Worm (Caenorhabditis elegans) whole organism, early embryonic: ENCODE results near the gene aak-1.

Source experiments
- B0310.2 ChIP-seq: sonication (generic microtip); optimal IDR thresholded peaks from 2 replicates; lab custom pipeline; 2016; ENCODE audit warnings: mild to moderate bottlenecking, missing genetic modification characterization, missing compliant biosample characterization
- F13C5.2 ChIP-seq: sonication (generic microtip); optimal IDR thresholded peaks from 2 replicates; lab custom pipeline; 2017; ENCODE audit warnings: mild to moderate bottlenecking, missing genetic modification characterization, inconsistent platforms, missing compliant biosample characterization
- aly-1 ChIP-seq: sonication (generic microtip); optimal IDR thresholded peaks from 2 replicates; lab custom pipeline; 2016; ENCODE audit warnings: missing genetic modification characterization, missing compliant biosample characterization
- ama-1 ChIP-seq: fragments of 150-350 bp; optimal IDR thresholded peaks from 2 replicates; lab custom pipeline; 2014
- ceh-13 ChIP-seq: fragments of 200-800 bp; sonication (Bioruptor generic); optimal IDR thresholded peaks from 2 replicates; lab custom pipeline; 2018; ENCODE audit warnings: mild to moderate bottlenecking, missing genetic modification characterization, missing compliant biosample characterization
- ceh-36 ChIP-seq: sonication (generic microtip); optimal IDR thresholded peaks from 2 replicates; lab custom pipeline; 2016; ENCODE audit warnings: missing genetic modification characterization, inconsistent platforms, missing compliant biosample characterization
- ets-7 ChIP-seq: sonication (generic microtip); optimal IDR thresholded peaks from 2 replicates; lab custom pipeline; 2016; ENCODE audit warnings: missing genotype, missing genetic modification characterization, missing compliant biosample characterization
- flt-1 ChIP-seq: fragments of 200-800 bp; sonication (Bioruptor generic); IDR thresholded peaks from 2 replicates; pipeline ENCODE4 v1.3.6; 2022; ENCODE audit warnings: missing genetic modification characterization, missing compliant biosample characterization
- hmbx-1 ChIP-seq: sonication (generic microtip); optimal IDR thresholded peaks from 2 replicates; lab custom pipeline; 2016; ENCODE audit warnings: mild to moderate bottlenecking, missing genetic modification characterization, missing compliant biosample characterization
- hmg-4 ChIP-seq: fragments of 200-800 bp; sonication (Bioruptor generic); optimal IDR thresholded peaks from 2 replicates; lab custom pipeline; 2018; ENCODE audit warnings: mild to moderate bottlenecking, missing genetic modification characterization, missing compliant biosample characterization
- hnd-1 ChIP-seq: sonication (generic microtip); optimal IDR thresholded peaks from 2 replicates; lab custom pipeline; 2016; ENCODE audit warnings: missing genetic modification characterization, missing compliant biosample characterization
- pes-1 ChIP-seq: fragments of 200-800 bp; sonication (Bioruptor generic); IDR thresholded peaks from 2 replicates; pipeline ENCODE4 v1.3.6; 2022; ENCODE audit warnings: missing genetic modification reagents, missing genetic modification characterization, missing compliant biosample characterization
- scrt-1 ChIP-seq: fragments of 200-800 bp; sonication (Bioruptor generic); IDR thresholded peaks from 2 replicates; pipeline ENCODE4 v1.3.6; 2022; ENCODE audit warnings: missing genetic modification characterization, missing compliant biosample characterization
- sea-1 ChIP-seq: fragments of 200-800 bp; sonication (Bioruptor generic); conservative IDR thresholded peaks from 2 replicates; pipeline ENCODE4 v1.3.6; 2022; ENCODE audit warnings: missing genetic modification characterization, missing compliant biosample characterization
- tbx-11 ChIP-seq: fragments of 200-800 bp; sonication (Bioruptor generic); IDR thresholded peaks from 2 replicates; pipeline ENCODE4 v1.3.6; 2022; ENCODE audit warnings: missing genetic modification characterization, missing compliant biosample characterization
- tbx-37 ChIP-seq: fragments of 200-800 bp; sonication (Bioruptor generic); conservative IDR thresholded peaks from 2 replicates; pipeline ENCODE4 v1.3.6; 2022; ENCODE audit warnings: missing genetic modification reagents, missing genetic modification characterization, missing compliant biosample characterization
- tra-4 ChIP-seq: sonication (generic microtip); optimal IDR thresholded peaks from 2 replicates; lab custom pipeline; 2017; ENCODE audit warnings: missing genetic modification characterization, missing compliant biosample characterization

Gene aak-1

DNA sequence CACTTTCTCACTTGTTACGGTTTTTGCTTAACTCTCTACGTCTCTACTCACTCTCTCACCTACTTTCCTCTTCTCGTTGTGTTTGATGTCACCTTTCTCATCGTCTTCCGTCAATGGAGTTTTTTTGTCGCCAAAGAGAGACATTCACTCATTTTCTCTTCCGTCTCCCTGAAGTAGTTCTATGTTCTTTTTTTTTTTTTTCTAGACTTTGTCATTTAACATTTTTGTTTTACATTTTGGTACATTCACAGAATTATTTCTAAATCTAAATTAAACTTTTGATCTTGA, 39.9 kb upstream of the aak-1 start:
- no peak for TF ChIP-seq scrt-1
- TF ChIP-seq ceh-13, result no peak
- TF ChIP-seq F13C5.2 (tag; lab: Kevin White, UChicago), result no peak
- TF ChIP-seq hmg-4, result no peak
- TF ChIP-seq tra-4 (tag; lab: Kevin White, UChicago), result no peak
- TF ChIP-seq tbx-11 (GFP tag; lab: Robert Waterston, UW), result no peak
- TF ChIP-seq flt-1, result no peak
- no peak for TF ChIP-seq tbx-37 (GFP tag; lab: Robert Waterston, UW)
- no peak for TF ChIP-seq ets-7 (tag; lab: Kevin White, UChicago)
- no peak for TF ChIP-seq sea-1 (GFP tag; lab: Robert Waterston, UW)
- TF ChIP-seq ama-1 (lab: Kevin White, UChicago), result no peak
- TF ChIP-seq B0310.2 (tag; lab: Kevin White, UChicago), result no peak
- no peak for TF ChIP-seq aly-1 (tag; lab: Kevin White, UChicago)

DNA sequence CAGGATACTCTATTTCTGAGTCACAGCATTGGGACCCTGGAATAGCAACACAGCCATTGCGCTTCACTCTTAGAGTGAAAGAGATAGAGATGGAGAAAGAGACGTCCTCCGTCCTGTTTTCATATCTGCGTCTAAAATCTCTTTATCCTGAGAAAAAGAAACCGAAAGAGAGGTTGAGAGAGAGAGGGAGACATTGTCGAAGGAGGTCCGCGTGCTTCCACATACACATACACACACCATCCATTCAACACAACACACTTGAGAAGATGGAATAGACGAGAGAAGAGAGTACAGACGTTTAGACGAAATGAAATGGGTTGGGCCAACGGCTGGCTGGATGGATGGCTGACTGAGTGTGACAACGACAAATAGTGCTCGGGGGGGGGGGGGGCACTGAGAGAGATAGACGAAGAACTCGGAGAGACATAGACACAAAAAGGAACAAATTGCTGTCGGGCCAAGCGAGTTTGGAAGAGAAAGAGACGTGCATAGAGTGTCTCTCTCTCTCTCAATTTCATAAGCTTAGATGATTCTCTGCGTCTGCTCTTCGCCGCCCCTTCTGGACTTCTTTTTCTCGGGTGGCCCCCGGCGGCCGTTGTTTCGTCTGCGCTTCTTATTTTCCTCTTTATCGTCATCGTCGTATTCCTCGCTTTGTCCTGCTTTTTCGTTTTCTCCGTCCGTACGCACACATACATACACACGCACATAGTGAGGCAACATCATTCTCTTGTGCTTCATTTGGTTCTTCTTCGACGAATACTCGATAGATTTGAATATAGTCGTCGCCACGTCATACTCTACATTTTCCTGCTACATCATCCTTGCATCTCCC, 39.3 kb upstream of the aak-1 start, which contains the start of gene F54F2.6:
F54F2.6 (minus strand) TSS at position 738 of the 832 bp plus-strand sequence.
- TF ChIP-seq tbx-37 (GFP tag; lab: Robert Waterston, UW), result no peak
- TF ChIP-seq hmbx-1, result no peak
- no peak for TF ChIP-seq sea-1 (GFP tag; lab: Robert Waterston, UW)
- no peak for TF ChIP-seq tbx-11 (GFP tag; lab: Robert Waterston, UW)
- TF ChIP-seq ceh-36 (tag; lab: Kevin White, UChicago), result no peak
- TF ChIP-seq aly-1 (tag; lab: Kevin White, UChicago), result no peak
- TF ChIP-seq flt-1, result peak; percentile 0
- TF ChIP-seq tra-4 (tag; lab: Kevin White, UChicago), result no peak
- peak; percentile 14 for TF ChIP-seq B0310.2 (tag; lab: Kevin White, UChicago)
- TF ChIP-seq ets-7 (tag; lab: Kevin White, UChicago), result no peak
- TF ChIP-seq scrt-1, result no peak
- no peak for TF ChIP-seq ceh-13
- TF ChIP-seq ama-1 (lab: Kevin White, UChicago), result no peak
- TF ChIP-seq F13C5.2 (tag; lab: Kevin White, UChicago), result peak; percentile 0
- 0 out of 2 replicates have a peak, but pooled peaks have one; percentile 48 for TF ChIP-seq pes-1 (GFP tag; lab: Robert Waterston, UW)
- TF ChIP-seq hnd-1 (tag; lab: Kevin White, UChicago), result no peak
- TF ChIP-seq hmg-4, result peak; percentile 63

DNA sequence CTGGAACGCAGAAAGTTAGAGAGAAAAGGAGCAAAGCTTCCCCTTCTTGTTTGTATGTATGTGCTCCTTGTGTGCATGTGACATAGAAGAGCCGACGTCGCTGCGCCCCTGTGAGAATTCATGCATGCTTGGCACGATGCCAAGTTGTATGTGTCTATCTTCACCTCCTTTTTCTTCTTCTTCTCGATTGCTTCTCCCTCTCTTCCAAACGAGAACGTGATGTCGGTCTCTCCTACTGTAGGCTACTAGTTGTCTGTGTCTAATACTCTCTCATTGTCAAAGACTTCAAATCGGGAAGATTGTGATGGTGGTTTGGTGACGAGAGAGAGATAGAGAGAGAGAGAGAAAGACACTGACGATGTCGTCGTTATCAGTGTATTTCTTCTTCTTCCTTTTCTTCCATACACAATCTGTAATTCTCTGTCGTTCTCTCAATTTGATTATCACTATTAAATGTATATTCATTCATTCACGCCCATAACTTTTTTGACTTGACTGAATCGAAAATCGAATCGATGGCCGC, 36.4 kb upstream of the aak-1 start:
- no peak for TF ChIP-seq tbx-37 (GFP tag; lab: Robert Waterston, UW)
- TF ChIP-seq hmg-4, result peak; percentile 57

DNA sequence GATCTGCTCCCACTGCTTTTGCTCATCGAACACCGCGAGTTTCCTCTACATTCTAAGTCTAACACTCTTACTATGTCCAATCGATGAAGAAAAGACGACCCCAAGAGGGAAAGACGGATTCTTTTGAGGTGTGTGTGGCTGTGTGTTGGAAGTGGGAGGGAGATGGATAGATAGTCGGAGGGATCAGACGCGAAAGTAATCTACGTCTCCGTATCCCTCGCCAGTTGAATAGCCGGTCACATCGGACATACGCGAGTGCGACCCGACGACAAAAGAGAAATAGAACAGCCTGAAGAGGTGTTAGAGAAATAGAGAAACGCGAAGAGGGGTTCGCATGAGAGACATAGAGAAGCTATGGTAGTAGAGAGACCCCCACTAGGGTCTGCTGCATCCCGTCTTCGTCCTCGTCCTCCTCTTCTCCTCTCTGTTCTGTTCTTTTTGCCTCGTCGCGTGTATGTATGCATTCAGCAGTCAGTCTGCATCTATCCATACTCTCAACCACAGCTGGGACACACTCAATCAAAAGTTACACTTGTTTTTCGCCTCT, 34.8 kb upstream of the aak-1 start:
- peak; percentile 9 for TF ChIP-seq F13C5.2 (tag; lab: Kevin White, UChicago)
- TF ChIP-seq B0310.2 (tag; lab: Kevin White, UChicago), result peak; percentile 60
- no peak; the same call in 1 of the 2 replicates for TF ChIP-seq flt-1
- peak; percentile 77 for TF ChIP-seq hmg-4
- peak; percentile 4 for TF ChIP-seq ceh-36 (tag; lab: Kevin White, UChicago)
- TF ChIP-seq ama-1 (lab: Kevin White, UChicago), result no peak

DNA sequence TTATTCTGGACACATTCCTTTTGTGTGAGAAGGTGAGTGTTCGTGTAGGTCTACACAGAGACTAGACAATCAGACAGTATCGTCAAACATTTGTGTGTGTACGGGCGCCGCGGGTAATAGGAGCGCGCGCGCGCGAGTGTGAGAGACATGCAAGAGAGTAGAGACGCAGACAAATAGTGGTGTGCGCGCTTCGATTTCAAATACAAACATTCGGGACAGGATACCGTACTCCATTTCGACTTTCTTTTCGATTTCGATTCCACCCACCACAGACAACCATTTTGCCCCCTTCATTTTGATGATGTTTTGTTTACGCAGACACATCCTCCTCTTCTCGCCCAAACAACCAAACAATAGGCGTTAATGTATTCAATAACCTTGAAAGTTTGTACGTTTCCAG, 33.9 kb upstream of the aak-1 start:
- TF ChIP-seq ceh-36 (tag; lab: Kevin White, UChicago) (no peak), sea-1 (GFP tag; lab: Robert Waterston, UW) (no peak), tbx-11 (GFP tag; lab: Robert Waterston, UW) (no peak), hmg-4 (peak; percentile 15), hnd-1 (tag; lab: Kevin White, UChicago) (no peak)

DNA sequence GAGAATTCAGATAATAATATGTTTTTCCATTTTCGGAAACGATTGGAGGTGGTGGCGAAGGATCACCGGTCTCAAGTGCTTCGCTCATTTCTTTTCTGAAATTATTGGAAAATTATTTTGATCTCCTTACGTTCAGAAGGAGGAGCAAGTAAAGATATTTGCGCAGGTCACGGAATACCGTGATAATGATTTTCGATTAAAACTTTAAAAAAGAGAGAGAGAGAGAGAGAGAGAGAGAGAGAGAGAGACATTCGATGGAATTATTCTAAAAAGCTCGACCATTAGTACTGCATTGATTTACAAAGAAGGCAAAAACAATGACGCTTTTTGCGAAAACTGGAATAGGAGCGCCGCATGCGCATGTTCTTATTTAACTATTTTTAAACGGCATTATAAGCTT, 31.4 kb upstream of the aak-1 start, which contains the start of gene ztf-1:
ztf-1 (minus strand) TSS at position 101 of the 400 bp plus-strand sequence.
- TF ChIP-seq ama-1 (lab: Kevin White, UChicago) (no peak), ceh-13 (no peak), ceh-36 (tag; lab: Kevin White, UChicago) (no peak), aly-1 (tag; lab: Kevin White, UChicago) (no peak), B0310.2 (tag; lab: Kevin White, UChicago) (no peak), tbx-11 (GFP tag; lab: Robert Waterston, UW) (no peak), hmg-4 (no peak), tra-4 (tag; lab: Kevin White, UChicago) (no peak), sea-1 (GFP tag; lab: Robert Waterston, UW) (no peak), hnd-1 (tag; lab: Kevin White, UChicago) (no peak), ets-7 (tag; lab: Kevin White, UChicago) (no peak), F13C5.2 (tag; lab: Kevin White, UChicago) (no peak), tbx-37 (GFP tag; lab: Robert Waterston, UW) (no peak), hmbx-1 (no peak), flt-1 (no peak), scrt-1 (no peak), pes-1 (GFP tag; lab: Robert Waterston, UW) (no peak)

DNA sequence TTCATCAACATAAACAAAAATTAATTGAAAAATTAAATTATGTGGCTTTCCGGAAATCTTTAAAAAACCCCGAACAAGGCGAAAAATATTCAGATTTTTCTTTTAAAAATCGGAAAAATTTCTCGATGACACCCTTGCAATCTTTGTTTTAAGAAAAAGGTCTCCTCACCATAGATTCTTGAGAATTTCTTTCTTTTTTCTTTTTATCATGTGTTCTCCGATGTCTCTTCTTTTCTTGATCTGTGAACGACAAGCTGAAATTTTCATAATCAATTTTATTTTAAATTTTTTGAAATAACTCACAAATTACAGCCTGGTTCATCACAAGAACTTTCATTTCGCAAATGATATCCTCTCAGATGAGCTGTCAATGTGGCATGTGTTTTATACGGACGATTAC, 30.3 kb upstream of the aak-1 start, which contains the start of the genes zfp-1 and F54F2.14:
zfp-1 (plus strand) TSS at position 301 of the 400 bp plus-strand sequence.
F54F2.14 (plus strand) TSS at position 312 of the 400 bp plus-strand sequence.
- no peak for TF ChIP-seq sea-1 (GFP tag; lab: Robert Waterston, UW)
- no peak for TF ChIP-seq pes-1 (GFP tag; lab: Robert Waterston, UW)
- TF ChIP-seq tbx-11 (GFP tag; lab: Robert Waterston, UW), result no peak
- TF ChIP-seq ceh-36 (tag; lab: Kevin White, UChicago), result no peak
- TF ChIP-seq ceh-13, result no peak
- no peak for TF ChIP-seq hnd-1 (tag; lab: Kevin White, UChicago)
- no peak for TF ChIP-seq aly-1 (tag; lab: Kevin White, UChicago)
- no peak for TF ChIP-seq hmg-4
- TF ChIP-seq ama-1 (lab: Kevin White, UChicago), result no peak
- no peak for TF ChIP-seq tbx-37 (GFP tag; lab: Robert Waterston, UW)
- TF ChIP-seq ets-7 (tag; lab: Kevin White, UChicago), result no peak
- no peak for TF ChIP-seq F13C5.2 (tag; lab: Kevin White, UChicago)
- TF ChIP-seq hmbx-1, result no peak
- no peak for TF ChIP-seq B0310.2 (tag; lab: Kevin White, UChicago)
- no peak for TF ChIP-seq scrt-1
- no peak for TF ChIP-seq flt-1
- TF ChIP-seq tra-4 (tag; lab: Kevin White, UChicago), result no peak
